Worm (Caenorhabditis elegans) whole organism, dauer: Measurements from ENCODE around the gene hsp-16.41.
"Not testable (repeated sequence)": the region's sequence is repeated elsewhere in the genome, so short reads cannot be mapped to it uniquely, and the experiment has no call there.

Source experiments
- unc-62 ChIP-seq: sonication (generic microtip); optimal IDR thresholded peaks from 2 replicates; lab custom pipeline; 2017; ENCODE audit warnings: missing biosample characterization, missing genetic modification reagents, missing genetic modification characterization

Gene hsp-16.41

ce11 chrV:1797900-1798299 is 7.1 kb upstream of the hsp-16.41 start, which contains the start of gene F36H9.10:
Gene F36H9.10 (plus strand): TSS chrV:1798200.
- no peak for TF ChIP-seq unc-62

ce11 chrV:1803043-1803442 is 1.9 kb upstream of the hsp-16.41 start, which contains the start of gene srt-41:
Gene srt-41 (minus strand): TSS chrV:1803143.
- no peak for TF ChIP-seq unc-62

ce11 chrV:1804034-1804542 is 890 bp upstream of the hsp-16.41 start:
- no peak for TF ChIP-seq unc-62

ce11 chrV:1805724-1806316 is 842 bp downstream of the hsp-16.41 start:
- TF ChIP-seq unc-62 = no peak

DNA sequence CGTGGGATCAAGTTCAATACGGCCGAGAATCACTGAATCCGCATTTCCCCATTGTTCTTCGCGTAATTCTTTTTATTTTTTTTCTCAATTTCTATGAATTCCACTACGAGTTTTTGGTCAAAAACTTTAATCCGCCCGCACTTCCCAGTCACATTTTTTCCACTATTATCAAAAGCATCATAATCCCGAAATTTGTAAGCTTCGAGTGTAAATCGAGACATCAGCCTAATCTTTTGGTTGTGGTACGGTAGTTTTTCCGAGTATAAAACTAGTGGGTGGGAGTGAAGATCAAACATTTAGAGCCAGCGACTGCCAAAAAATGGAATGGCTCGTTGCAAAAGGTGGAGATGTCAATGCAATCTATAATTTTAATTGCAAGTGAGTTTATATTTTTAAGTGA is 2.2 kb downstream of the hsp-16.41 start, which contains the start of gene srt-42:
Gene srt-42 (plus strand): TSS at position 301 of the 400 bp plus-strand sequence.
- TF ChIP-seq unc-62 = no peak

ce11 chrV:1811035-1811434 is 6.1 kb downstream of the hsp-16.41 start, which contains the start of gene Y46H3A.4:
Gene Y46H3A.4 (minus strand): TSS chrV:1811135.
- no peak for TF ChIP-seq unc-62

ce11 chrV:1814784-1815183 is 9.8 kb downstream of the hsp-16.41 start, which contains the start of gene Y46H3A.5:
Gene Y46H3A.5 (minus strand): TSS chrV:1814884.
- not testable (repeated sequence) for TF ChIP-seq unc-62

DNA sequence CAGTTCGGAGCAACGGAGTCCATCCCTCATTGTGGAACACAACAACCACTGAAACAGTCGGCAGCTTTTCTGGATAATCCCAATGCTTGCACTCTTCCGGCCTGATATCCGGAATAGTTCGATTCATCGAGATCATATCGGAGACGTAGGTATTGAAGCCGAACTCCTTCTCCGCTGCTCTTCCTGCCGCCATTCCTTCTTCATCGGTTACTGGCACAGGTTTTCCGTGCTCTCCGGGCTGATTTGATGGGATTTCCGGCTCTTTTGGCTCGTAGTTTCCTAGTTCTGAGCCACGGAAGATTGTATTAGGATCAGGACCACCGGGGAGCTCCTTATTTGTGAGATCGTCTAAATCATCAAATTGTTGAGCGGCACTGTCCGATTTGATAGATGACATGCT is 15.0 kb downstream of the hsp-16.41 start:
- TF ChIP-seq unc-62 = no peak

DNA sequence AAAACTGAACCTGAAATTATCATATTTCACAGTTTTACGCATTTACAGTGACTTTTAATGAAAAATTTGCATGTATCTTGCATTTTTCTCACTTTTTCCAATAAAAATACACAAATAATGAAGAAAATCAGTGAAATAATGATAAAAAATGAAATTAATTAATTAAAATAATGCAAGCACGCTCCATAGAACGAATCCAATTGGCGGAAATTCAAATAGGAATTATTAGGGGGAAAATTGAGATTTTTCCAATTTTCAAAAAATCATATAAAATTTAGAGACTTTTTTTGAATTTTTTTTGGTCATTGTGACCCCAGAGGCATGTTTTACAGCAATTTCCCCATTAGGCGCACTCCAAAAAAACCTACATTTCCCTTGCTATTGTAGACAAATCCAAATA is 15.8 kb downstream of the hsp-16.41 start:
- no peak for TF ChIP-seq unc-62

- TF ChIP-seq unc-62 = no peak
These were observed 16.3 kb downstream of the hsp-16.41 start, which contains the start of the genes gly-7 and mrpl-39 for ce11 chrV:1821287-1821686. Gene gly-7 (minus strand): TSS chrV:1821323. Gene mrpl-39 (plus strand): TSS chrV:1821579.

DNA sequence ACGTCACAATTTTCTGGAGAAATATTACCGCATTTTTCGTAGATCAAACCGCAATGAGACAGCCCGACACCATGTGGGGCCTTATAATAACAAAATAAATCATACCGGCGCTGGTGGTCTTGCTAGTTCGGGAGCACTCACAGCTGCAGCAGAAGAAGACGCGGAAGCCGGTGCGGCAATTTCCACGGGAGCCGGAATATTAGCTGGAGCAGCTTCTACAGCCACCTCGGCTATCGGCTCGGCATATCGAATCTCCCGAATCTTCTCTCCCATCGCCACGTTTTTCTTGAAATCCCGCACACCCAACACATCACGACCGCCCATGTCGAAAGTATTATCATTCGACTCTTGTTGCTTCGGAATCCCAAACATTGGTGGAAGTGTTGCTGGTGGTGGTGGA is 19.6 kb downstream of the hsp-16.41 start:
- TF ChIP-seq unc-62 = no peak

DNA sequence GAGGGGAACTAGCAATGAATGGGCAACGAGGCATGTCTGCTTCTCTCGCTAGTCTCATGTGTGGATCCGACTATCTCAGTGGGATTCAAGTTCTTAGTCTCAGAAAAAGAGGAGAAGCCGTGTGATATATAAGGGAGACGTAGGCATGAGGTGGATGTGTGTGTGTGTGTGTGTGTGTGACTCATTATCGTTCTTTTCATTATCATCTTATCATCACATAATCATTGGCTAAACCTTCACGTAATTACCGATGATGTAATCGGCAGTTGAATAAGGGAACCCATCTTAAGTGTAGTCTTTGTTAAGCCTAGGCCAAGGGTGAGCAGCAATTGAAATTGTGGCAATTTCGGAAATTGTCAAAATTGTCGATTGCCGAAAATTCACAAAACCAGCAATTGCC is 25.0 kb downstream of the hsp-16.41 start, which contains the start of gene Y32G9B.1:
Gene Y32G9B.1 (minus strand): TSS at position 101 of the 400 bp plus-strand sequence.
- TF ChIP-seq unc-62 = no peak

DNA sequence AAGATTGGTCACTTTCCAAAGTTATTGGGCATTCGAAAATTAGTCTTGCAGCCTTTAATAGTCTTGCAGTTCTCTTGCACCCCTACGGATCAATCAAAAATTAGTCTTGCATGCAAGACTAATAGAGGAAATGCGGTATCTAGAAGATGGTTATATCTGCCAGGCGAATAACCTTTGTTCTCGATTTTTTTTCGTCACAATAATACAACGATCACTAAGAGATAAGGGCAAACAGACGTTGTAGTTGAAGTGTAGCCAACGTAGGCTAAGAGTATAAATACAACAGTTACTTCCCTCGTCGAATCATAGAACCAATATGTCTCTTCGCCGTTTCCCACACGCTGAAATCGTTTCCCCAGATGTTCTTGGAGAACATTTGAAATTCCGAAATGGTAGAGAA is 36.8 kb downstream of the hsp-16.41 start, which contains the start of gene T10B5.8:
Gene T10B5.8 (plus strand): TSS at position 301 of the 400 bp plus-strand sequence.
- TF ChIP-seq unc-62 = no peak

ce11 chrV:1845977-1846376 is 41.0 kb downstream of the hsp-16.41 start, which contains the start of gene T10B5.7:
Gene T10B5.7 (plus strand): TSS chrV:1846201.
- no peak for TF ChIP-seq unc-62

- TF ChIP-seq unc-62 = no peak
These were observed 43.6 kb downstream of the hsp-16.41 start for ce11 chrV:1848590-1848989.

- TF ChIP-seq unc-62 = no peak
These were observed 50.1 kb downstream of the hsp-16.41 start for ce11 chrV:1855087-1855486.
